Worm (Caenorhabditis elegans): ENCODE results near the gene F57A8.7.

F57A8.7 gene

ce11 chrV:10054872-10055271 is 20.7 kb upstream of the F57A8.7 start, which contains the start of gene yif-1:
Gene yif-1, minus strand, starts transcription at chrV:10054913.
- peak; percentile 48 for TF ChIP-seq xnd-1 (tag; optimal IDR thresholded peaks at IDR 0.05)
- TF ChIP-seq efl-1 (GFP tag; optimal IDR thresholded peaks at IDR 0.05), result peak; percentile 36
- TF ChIP-seq ets-4 (GFP tag; optimal IDR thresholded peaks at IDR 0.05), result no peak
- TF ChIP-seq lsl-1 (GFP tag; optimal IDR thresholded peaks at IDR 0.05), result peak; percentile 72
- no peak for TF ChIP-seq ztf-22 (GFP tag; optimal IDR thresholded peaks at IDR 0.05)
- TF ChIP-seq madf-8 (GFP tag; conservative IDR thresholded peaks at IDR 0.05), result peak; percentile 85

ce11 chrV:10058748-10059147 is 16.8 kb upstream of the F57A8.7 start:
- TF ChIP-seq somi-1 (GFP tag; optimal IDR thresholded peaks at IDR 0.05) (no peak), fkh-3 (tag; optimal IDR thresholded peaks at IDR 0.05) (no peak), nhr-120 (GFP tag; IDR thresholded peaks at IDR 0.05) (no peak), zfh-2 (GFP tag; conservative IDR thresholded peaks at IDR 0.05) (no peak), egl-44 (GFP tag; IDR thresholded peaks at IDR 0.05) (no peak), ets-4 (GFP tag; optimal IDR thresholded peaks at IDR 0.05) (no peak), attf-6 (GFP tag; IDR thresholded peaks at IDR 0.05) (no peak), dox-1 (GFP tag; IDR thresholded peaks at IDR 0.05) (no peak), nfya-1 (tag; optimal IDR thresholded peaks at IDR 0.05; ENCODE audit: borderline replicate concordance, insufficient read depth) (no peak), ztf-3 (GFP tag; optimal IDR thresholded peaks at IDR 0.05) (no peak), ztf-22 (GFP tag; optimal IDR thresholded peaks at IDR 0.05) (no peak), aptf-3 (GFP tag; IDR thresholded peaks at IDR 0.05) (no peak), lin-54 (GFP tag; optimal IDR thresholded peaks at IDR 0.05) (no peak), unc-130 (GFP tag; optimal IDR thresholded peaks at IDR 0.05) (no peak), bed-2 (GFP tag; IDR thresholded peaks at IDR 0.05) (no peak), B0336.3 (GFP tag; IDR thresholded peaks at IDR 0.05) (no peak), pbrm-1 (GFP tag; IDR thresholded peaks at IDR 0.05) (no peak), ceh-40 (GFP tag; IDR thresholded peaks at IDR 0.05) (no peak), F22D6.2 (tag; optimal IDR thresholded peaks at IDR 0.05) (no peak), ztf-25 (GFP tag; IDR thresholded peaks at IDR 0.05) (no peak)

DNA sequence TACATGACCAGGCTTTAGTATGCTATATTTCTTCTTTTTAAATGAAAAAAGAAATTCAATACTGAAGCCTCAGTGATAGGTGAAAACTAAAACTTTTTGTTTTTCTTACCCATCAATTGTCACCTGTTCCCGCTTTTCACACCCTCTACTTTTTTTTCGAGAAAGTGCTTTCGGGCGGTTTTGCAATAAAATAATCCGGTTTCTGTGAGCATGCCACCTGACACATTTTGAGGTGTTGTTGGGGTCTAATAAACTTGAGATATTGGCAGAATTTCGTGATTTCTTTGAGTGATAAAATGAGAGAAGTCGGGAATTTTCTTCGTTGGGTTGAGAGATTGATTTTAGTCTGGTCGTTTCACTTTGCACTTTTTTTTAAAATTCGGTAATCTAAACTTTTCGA is 15.5 kb upstream of the F57A8.7 start:
- TF ChIP-seq K12H6.12 (tag; optimal IDR thresholded peaks at IDR 0.05) (no peak), cebp-2 (GFP tag; IDR thresholded peaks at IDR 0.05) (no peak), let-607 (tag; optimal IDR thresholded peaks at IDR 0.05) (no peak)

- TF ChIP-seq D2030.7 (GFP tag; IDR thresholded peaks at IDR 0.05) (no peak), nfyb-1 (GFP tag; IDR thresholded peaks at IDR 0.05) (no peak), ccch-3 (GFP tag; optimal IDR thresholded peaks at IDR 0.05) (no peak), nhr-120 (GFP tag; IDR thresholded peaks at IDR 0.05) (no peak), cebp-1 (GFP tag; IDR thresholded peaks at IDR 0.05) (no peak), cebp-1 (tag; optimal IDR thresholded peaks at IDR 0.05) (no peak), mxl-1 (tag; optimal IDR thresholded peaks at IDR 0.05) (no peak), bed-1 (GFP tag; IDR thresholded peaks at IDR 0.05) (no peak), ama-1 (optimal IDR thresholded peaks at IDR 0.05) (no peak), ama-1 (GFP tag; optimal IDR thresholded peaks at IDR 0.05) (no peak), atf-7 (tag; optimal IDR thresholded peaks at IDR 0.05) (no peak), snpc-1.1 (tag; optimal IDR thresholded peaks at IDR 0.05; ENCODE audit: insufficient read depth) (no peak), nhr-80 (tag; optimal IDR thresholded peaks at IDR 0.05) (no peak), pha-4 (tag; optimal IDR thresholded peaks at IDR 0.05) (no peak), Y95B8A.8 (GFP tag; IDR thresholded peaks at IDR 0.05) (no peak), madf-3 (GFP tag; IDR thresholded peaks at IDR 0.05) (no peak), lsy-27 (tag; optimal IDR thresholded peaks at IDR 0.05; ENCODE audit: borderline replicate concordance, insufficient read depth) (no peak), tlf-1 (GFP tag; optimal IDR thresholded peaks at IDR 0.05) (no peak), egl-18 (GFP tag; IDR thresholded peaks at IDR 0.05) (no peak)
These were observed 11.3 kb upstream of the F57A8.7 start, which contains the start of gene fipr-13 for ce11 chrV:10064221-10064620. Gene fipr-13, plus strand, starts transcription at chrV:10064521.
